Worm (Caenorhabditis elegans): Measurements from ENCODE around the gene F13E9.9.

The F13E9.9 gene

DNA sequence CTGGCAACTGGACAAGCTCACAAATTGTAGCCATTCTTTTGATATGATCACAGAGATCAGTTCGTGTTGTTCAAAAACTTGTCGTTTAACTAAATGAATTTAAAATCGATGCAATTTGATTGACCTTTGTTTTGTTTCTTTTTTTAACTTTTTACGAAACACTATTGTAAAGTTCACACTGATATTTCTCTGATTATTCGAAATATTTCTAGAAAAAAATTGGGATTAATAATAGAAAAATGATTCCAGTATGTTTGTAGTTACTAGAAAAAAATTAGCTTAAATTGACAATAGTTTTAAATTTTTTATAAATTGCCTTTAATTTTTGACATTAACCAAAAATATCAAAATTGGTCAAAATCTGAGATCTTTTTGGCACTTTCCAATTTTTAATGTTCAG lies 10.2 kb upstream of the F13E9.9 start, which contains the start of gene ZK596.2:
TSS of gene ZK596.2 (minus strand) at position 101 of the 400 bp plus-strand sequence.
- TF ChIP-seq him-1 (tag; optimal IDR thresholded peaks at IDR 0.05) (no peak), W03F9.2 (tag; optimal IDR thresholded peaks at IDR 0.05) (no peak), dao-5 (tag; optimal IDR thresholded peaks at IDR 0.05) (no peak)

DNA sequence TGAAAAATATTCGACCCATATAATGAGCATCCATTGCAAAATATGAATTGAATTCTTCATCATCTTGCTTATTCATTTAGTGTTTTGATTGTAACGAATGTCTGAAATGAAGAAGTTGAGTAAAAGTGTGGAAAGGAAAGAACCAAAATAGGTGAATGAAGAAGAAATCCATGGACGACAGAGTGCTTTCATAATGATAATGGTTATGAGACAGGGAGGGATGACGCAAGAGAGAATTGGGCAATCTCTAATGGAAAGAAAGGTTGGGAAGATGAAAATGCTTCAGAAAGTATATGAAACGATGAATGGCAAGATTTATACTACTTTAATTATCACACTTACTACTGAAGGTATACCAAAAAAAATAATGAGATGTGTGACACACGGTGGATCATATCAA lies 5.3 kb upstream of the F13E9.9 start, which contains the start of gene ZK596.3:
TSS of gene ZK596.3 (minus strand) at position 101 of the 400 bp plus-strand sequence.
- TF ChIP-seq him-1 (tag; optimal IDR thresholded peaks at IDR 0.05) (no peak), dao-5 (tag; optimal IDR thresholded peaks at IDR 0.05) (no peak), W03F9.2 (tag; optimal IDR thresholded peaks at IDR 0.05) (no peak)

DNA sequence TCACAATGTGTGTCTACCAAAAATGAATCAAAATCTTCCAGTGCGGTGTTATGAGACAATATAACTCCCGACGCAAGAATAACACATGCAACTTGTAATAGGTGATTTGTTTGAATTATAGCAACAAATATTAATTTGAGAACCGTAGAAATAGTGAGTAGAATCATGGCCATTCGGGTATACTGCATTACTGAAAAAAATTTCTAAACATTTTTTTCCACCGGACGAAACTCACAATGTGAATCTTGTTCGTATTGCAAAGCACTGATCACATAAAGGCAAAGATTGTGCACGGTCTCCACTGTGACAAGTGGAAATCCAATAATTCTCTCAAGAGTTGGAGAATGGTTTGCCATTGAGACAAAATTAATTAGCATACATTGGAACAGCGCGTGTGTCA lies 3.5 kb upstream of the F13E9.9 start:
- no peak for TF ChIP-seq dao-5 (tag; optimal IDR thresholded peaks at IDR 0.05)
- TF ChIP-seq W03F9.2 (tag; optimal IDR thresholded peaks at IDR 0.05) = no peak
- TF ChIP-seq him-1 (tag; optimal IDR thresholded peaks at IDR 0.05) = no peak

DNA sequence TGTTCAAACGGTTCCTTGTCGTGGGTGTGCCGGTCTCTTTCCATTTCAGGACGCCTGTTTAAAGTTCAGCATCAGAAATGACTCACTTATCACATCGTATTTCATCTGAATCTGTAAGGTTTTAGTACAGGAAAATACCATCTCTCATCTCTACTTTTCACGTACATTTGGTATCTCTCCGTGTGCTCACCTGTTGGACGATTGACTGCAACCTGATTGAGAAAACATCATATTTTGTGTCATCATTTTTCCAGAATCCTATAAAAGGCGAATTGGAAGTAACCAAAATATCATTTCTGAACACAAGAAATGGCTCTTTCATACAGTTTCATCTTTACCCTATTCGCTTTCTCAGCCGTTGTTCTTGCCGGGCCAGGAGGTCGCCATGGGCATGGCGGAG lies 1.1 kb upstream of the F13E9.9 start, which contains the start of gene srlf-30:
TSS of gene srlf-30 (plus strand) at position 301 of the 400 bp plus-strand sequence.
- TF ChIP-seq W03F9.2 (tag; optimal IDR thresholded peaks at IDR 0.05) (no peak), him-1 (tag; optimal IDR thresholded peaks at IDR 0.05) (no peak), dao-5 (tag; optimal IDR thresholded peaks at IDR 0.05) (no peak)

DNA sequence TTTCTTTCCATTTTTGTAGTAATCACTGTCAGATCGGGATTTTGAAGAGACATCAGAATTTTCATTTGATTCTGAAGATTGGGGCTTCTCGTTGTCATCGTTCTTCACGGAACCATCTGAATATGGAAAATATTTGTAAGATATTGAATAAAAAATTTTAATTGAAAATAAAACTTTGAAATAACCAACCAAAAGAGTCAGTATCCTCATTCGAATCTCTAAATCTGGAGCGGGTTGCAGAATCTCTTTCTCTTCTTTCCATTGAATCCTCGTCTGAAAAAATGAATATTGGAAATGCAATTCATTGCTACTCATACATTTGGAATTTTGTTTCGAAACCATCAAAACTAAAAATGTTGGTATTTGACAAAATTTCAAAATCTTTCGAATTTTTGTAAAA lies 831 bp downstream of the F13E9.9 start:
- TF ChIP-seq dao-5 (tag; optimal IDR thresholded peaks at IDR 0.05) (no peak), him-1 (tag; optimal IDR thresholded peaks at IDR 0.05) (no peak)

DNA sequence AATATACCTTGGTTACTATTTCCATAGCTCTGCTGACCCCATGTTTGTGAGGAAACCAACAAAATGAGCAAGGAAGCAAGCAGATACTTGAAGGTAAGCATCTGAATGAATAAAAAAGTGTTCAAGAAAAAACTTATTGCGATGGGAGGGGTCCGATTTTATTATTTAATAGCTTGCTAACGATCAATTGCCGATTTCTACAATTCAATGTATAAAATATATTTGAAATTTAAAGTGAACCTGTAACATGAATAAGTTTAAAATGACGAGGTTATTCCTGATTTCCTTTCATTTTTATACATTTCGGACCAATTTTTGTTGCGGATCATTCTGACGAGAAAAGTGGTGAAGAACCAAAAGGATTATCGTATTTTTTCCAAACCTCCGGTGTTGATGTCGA lies 2.5 kb downstream of the F13E9.9 start, which contains the start of gene srlf-13:
TSS of gene srlf-13 (minus strand) at position 101 of the 400 bp plus-strand sequence.
- TF ChIP-seq him-1 (tag; optimal IDR thresholded peaks at IDR 0.05) (no peak), dao-5 (tag; optimal IDR thresholded peaks at IDR 0.05) (no peak)

DNA sequence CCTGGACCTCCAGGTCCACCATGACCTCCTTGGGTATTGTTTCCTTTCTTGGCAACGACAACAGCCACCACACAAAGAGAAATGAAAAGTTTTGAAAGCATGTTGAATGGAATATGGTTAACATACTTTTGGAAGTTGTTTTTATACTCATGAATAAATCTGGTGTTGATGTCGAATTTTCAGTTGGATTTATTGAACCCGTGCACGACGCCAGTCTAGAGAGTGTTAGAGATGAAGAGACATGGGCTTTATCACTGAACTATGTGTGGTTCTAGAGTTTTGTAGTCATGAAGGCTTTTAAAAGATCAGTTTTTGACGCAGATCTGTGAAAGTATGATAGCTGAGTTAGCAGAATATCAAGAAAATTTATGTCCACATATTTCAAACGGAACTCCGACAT lies 4.7 kb downstream of the F13E9.9 start, which contains the start of gene srlf-14:
TSS of gene srlf-14 (minus strand) at position 101 of the 400 bp plus-strand sequence.
- TF ChIP-seq W03F9.2 (tag; optimal IDR thresholded peaks at IDR 0.05) (no peak), dao-5 (tag; optimal IDR thresholded peaks at IDR 0.05) (no peak), him-1 (tag; optimal IDR thresholded peaks at IDR 0.05) (no peak)

DNA sequence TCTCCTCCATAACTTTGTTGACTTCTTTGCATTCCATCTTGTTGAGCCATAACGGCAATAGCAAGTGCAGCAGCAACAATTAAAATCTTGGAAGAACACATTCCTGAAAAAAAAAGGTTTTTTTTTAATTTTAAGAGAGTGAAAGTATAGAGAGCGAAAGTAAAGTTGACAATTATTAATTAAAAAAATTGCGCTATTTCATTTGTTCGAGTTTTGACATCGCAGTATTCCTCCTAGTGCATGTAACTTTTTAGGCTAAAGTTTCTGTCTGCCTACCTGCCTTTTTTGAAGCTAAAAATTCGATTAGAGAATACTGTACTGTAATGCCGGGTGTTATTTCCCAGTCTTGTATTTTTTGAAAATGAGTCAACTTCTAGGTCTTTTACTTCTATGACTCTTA lies 7.0 kb downstream of the F13E9.9 start, which contains the start of gene srlf-12:
TSS of gene srlf-12 (minus strand) at position 101 of the 400 bp plus-strand sequence.
- TF ChIP-seq him-1 (tag; optimal IDR thresholded peaks at IDR 0.05) = no peak

DNA sequence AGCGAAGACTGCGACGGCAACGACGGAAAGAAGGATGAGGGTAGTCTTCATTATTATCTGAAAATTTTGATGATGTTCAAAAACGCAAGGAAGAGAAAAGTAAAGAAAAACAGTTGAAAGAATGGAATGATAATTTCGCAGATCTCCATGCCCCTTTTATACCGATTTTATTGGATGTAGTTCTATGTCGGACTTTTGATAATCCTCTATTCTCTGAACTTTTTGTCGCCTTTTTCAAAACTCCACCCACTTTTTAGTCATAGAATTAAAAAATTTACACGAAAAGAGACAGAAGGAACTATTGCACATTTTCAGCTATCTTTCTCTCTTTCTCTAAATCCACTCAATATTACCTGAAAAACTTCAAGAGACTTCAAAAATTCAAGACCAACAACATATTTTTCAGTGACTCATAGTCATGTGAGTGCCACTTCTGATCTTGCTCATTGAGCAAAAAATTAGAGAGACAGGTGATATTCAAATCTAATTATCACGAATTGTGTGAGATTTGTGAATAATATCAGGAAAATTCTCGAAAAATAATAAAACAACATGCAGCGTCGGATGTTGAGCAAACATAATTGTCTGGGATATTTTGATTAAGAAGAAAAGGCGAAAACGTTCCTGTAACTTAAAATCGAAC lies 9.1 kb downstream of the F13E9.9 start, which contains the start of gene F13E9.15:
TSS of gene F13E9.15 (minus strand) at position 51 of the 643 bp plus-strand sequence.
- no peak for TF ChIP-seq dao-5 (tag; optimal IDR thresholded peaks at IDR 0.05)
- no peak for TF ChIP-seq him-1 (tag; optimal IDR thresholded peaks at IDR 0.05)
- no peak for TF ChIP-seq W03F9.2 (tag; optimal IDR thresholded peaks at IDR 0.05)

DNA sequence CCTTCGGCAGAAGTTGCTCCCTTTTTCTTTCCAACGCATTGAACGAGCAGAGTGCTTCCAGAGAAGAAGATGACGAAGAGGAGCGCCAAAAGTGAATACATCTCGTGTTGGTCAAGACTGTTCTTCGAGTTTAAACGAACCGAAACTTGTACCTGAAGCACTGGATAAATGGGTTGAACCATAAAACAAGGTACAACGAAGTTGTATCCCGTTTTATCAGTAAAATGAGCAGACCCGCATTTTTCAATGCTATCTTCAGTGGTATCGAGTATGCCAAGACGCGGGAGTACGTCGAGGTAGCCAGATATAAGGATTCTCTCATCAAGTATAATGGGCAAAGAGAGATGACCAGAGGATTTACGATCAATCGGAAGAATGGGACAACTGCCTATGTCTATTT lies 11.7 kb downstream of the F13E9.9 start, which contains the start of gene F13E9.16:
TSS of gene F13E9.16 (minus strand) at position 101 of the 400 bp plus-strand sequence.
- TF ChIP-seq him-1 (tag; optimal IDR thresholded peaks at IDR 0.05) (no peak), W03F9.2 (tag; optimal IDR thresholded peaks at IDR 0.05) (no peak), dao-5 (tag; optimal IDR thresholded peaks at IDR 0.05) (no peak)

DNA sequence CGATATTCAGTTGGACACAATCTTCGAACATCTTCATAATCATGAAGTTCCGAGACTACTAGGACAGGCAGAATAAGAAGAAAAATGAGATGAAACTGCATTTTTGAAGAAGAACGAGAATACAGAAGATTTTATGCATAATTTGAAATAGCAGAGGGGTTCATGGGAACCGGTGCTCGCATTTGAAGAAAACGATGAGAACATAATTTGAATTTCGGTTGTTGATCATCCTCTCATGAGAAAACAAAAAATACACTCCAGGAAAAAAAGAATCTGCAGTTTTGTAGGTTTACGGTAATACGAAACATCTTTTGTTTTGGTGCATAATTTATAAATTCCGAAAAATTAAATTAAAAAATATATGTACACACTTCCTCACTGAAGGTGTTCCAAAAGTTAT lies 13.1 kb downstream of the F13E9.9 start, which contains the start of gene srlf-11:
TSS of gene srlf-11 (minus strand) at position 101 of the 400 bp plus-strand sequence.
- no peak for TF ChIP-seq him-1 (tag; optimal IDR thresholded peaks at IDR 0.05)
- no peak for TF ChIP-seq dao-5 (tag; optimal IDR thresholded peaks at IDR 0.05)
- TF ChIP-seq W03F9.2 (tag; optimal IDR thresholded peaks at IDR 0.05) = no peak

DNA sequence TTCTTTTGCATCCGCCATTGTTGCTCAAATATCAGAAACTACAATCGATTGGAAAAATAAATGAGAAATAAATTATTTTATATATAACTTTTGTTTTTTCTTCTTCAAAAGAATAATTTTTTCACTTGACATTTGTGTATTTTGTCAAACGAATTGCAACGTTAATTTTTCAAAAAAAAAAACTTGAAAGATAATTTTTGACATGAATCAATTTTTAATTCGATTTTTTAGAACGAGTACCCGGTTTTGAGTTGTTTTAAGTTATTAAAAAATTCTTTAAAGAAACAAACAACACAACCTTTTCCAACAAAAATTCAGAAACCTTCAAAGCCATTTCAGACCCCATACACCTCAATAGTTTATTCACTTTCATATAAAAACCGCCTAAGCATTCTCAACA lies 14.7 kb downstream of the F13E9.9 start, which contains the start of gene F13E9.5:
TSS of gene F13E9.5 (minus strand) at position 101 of the 400 bp plus-strand sequence.
- TF ChIP-seq W03F9.2 (tag; optimal IDR thresholded peaks at IDR 0.05) (no peak), him-1 (tag; optimal IDR thresholded peaks at IDR 0.05) (no peak), dao-5 (tag; optimal IDR thresholded peaks at IDR 0.05) (no peak)

DNA sequence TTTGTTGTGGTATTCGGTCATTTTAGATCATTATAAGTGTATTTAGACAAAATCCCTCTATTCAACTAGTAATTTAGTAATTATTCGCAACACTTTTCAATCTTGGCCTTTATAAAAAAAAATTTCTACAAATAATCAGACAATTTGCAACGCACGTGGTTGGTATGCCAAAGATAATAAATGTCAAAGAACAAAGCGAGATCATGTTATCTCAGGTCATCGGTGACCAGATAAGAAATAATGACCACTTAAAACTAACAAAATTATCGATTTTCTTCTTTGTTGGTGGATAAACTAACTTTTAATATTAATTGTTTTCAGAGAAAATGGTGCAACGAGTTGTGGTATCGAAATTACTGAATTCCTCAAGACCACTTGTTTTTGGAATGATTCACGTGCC lies 17.8 kb downstream of the F13E9.9 start, which contains the start of gene F13E9.13:
TSS of gene F13E9.13 (plus strand) at position 317 of the 400 bp plus-strand sequence.
- TF ChIP-seq W03F9.2 (tag; optimal IDR thresholded peaks at IDR 0.05) (no peak), him-1 (tag; optimal IDR thresholded peaks at IDR 0.05) (no peak), dao-5 (tag; optimal IDR thresholded peaks at IDR 0.05) (no peak)

DNA sequence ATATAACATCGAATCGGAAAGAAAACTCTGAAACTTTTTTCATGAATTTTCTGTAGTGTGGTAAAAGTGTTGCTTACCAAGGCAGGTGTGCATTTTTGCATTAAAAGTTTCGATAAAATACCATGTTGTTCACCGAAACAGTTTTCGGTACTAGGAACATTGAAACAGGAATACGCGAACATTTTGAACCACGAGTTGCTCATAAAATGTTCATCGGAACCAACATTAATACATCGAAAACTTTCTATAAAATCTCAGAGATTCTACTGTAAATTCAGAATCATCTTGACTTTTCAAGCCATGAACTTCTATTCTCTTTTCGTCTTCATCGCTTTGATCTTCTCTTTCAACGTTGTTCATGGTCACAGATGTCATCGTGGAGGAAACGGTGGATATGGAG lies 18.7 kb downstream of the F13E9.9 start, which contains the start of gene fipr-15:
TSS of gene fipr-15 (plus strand) at position 301 of the 400 bp plus-strand sequence.
- TF ChIP-seq W03F9.2 (tag; optimal IDR thresholded peaks at IDR 0.05) (no peak), him-1 (tag; optimal IDR thresholded peaks at IDR 0.05) (no peak), dao-5 (tag; optimal IDR thresholded peaks at IDR 0.05) (no peak)

All from whole organism, L4/young adult.